Worm (Caenorhabditis elegans): ENCODE results near the gene Y25C1A.6.

The Y25C1A.6 gene

ce11 chrII:3062222-3062621 is 1.3 kb downstream of the Y25C1A.6 start (continued):
- TF ChIP-seq unc-55 (GFP tag; optimal IDR thresholded peaks at IDR 0.05) (no peak), nhr-237 (tag; optimal IDR thresholded peaks at IDR 0.05) (no peak), zag-1 (tag; optimal IDR thresholded peaks at IDR 0.05) (no peak), sma-3 (GFP tag; optimal IDR thresholded peaks at IDR 0.05) (peak; percentile 45), lin-13 (GFP tag; optimal IDR thresholded peaks at IDR 0.05) (no peak), crh-2 (tag; optimal IDR thresholded peaks at IDR 0.05) (peak; percentile 71), mab-5 (tag; optimal IDR thresholded peaks at IDR 0.05) (no peak), egl-27 (tag; optimal IDR thresholded peaks at IDR 0.05) (no peak), lin-11 (tag; optimal IDR thresholded peaks at IDR 0.05) (no peak), ama-1 (optimal IDR thresholded peaks at IDR 0.05) (no peak)

ce11 chrII:3062876-3063275 is 2.0 kb downstream of the Y25C1A.6 start:
- TF ChIP-seq crh-2 (tag; optimal IDR thresholded peaks at IDR 0.05) (no peak), ceh-16 (tag; optimal IDR thresholded peaks at IDR 0.05) (no peak), C34F6.9 (tag; optimal IDR thresholded peaks at IDR 0.05) (no peak)

DNA sequence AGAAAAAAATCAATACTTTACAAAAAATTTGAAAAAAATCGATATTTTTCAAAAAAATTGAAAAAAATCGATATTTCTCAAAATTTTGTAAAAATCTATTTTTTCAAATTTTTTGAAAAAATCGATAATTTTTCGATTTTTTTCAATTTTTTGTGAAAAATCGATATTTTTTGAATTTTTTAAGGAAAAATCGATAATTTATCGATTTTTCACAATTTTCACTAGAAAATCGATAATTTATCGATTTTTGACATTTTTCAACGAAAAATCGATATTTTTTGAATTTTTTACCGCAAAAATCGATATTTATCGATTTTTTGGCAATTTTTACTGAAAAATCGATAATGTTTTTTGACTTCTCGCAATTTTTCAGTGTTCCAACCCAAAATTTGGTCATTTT is 2.5 kb downstream of the Y25C1A.6 start:
- no peak for TF ChIP-seq lin-13 (GFP tag; optimal IDR thresholded peaks at IDR 0.05)
- no peak for TF ChIP-seq elt-1 (tag; optimal IDR thresholded peaks at IDR 0.05)
- no peak for TF ChIP-seq nhr-21 (tag; optimal IDR thresholded peaks at IDR 0.05)

DNA sequence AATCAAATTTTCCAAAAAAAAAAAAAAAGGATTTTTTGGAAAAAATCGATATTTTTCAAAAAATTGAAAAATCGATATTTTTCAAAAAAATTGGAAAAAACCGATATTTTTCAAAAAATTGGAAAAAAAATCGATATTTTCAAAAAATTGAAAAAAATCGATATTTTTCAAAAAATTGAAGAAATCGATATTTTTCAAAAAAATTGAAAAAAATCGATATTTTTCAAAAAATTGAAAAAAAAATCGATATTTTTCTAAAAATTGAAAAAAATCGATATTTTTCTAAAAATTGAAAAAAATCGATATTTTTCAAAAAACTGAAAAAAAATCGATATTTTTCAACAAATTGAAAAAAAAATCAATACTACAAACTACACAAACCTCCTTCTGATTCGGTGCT is 3.1 kb downstream of the Y25C1A.6 start:
- no peak for TF ChIP-seq sma-9 (GFP tag; optimal IDR thresholded peaks at IDR 0.05)
- no peak for TF ChIP-seq sma-9 (tag; optimal IDR thresholded peaks at IDR 0.05)
- no peak for TF ChIP-seq F13H6.1 (tag; optimal IDR thresholded peaks at IDR 0.05)
- no peak for TF ChIP-seq ztf-1 (GFP tag; conservative IDR thresholded peaks at IDR 0.05)
- no peak for TF ChIP-seq aly-2 (tag; optimal IDR thresholded peaks at IDR 0.05)
- TF ChIP-seq nhr-129 (tag; optimal IDR thresholded peaks at IDR 0.05), result no peak
- TF ChIP-seq nhr-77 (tag; optimal IDR thresholded peaks at IDR 0.05), result no peak
- TF ChIP-seq ama-1 (optimal IDR thresholded peaks at IDR 0.05), result no peak

DNA sequence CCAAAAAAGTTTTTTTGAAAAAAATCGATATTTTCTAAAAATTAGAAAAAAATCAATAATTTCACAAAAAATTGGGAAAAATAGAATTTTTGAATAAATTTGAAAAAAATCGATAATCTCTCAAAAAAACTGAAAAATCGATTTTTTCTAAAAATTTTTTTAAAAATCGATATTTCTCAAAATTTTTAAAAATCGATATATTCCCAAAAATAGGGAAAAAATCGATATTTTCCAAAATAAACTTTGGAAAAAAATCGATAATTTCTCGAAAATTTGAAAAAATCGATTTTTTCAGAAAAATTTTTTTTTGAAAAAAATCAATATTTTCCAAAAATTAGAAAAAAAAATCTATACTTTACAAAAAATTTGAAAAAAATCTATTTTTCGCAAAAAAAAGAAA is 3.7 kb downstream of the Y25C1A.6 start:
- TF ChIP-seq ceh-16 (tag; optimal IDR thresholded peaks at IDR 0.05) (no peak), fos-1 (tag; optimal IDR thresholded peaks at IDR 0.05) (no peak)

ce11 chrII:3065086-3065485 is 4.2 kb downstream of the Y25C1A.6 start:
- TF ChIP-seq ama-1 (optimal IDR thresholded peaks at IDR 0.05), result no peak
- TF ChIP-seq peb-1 (tag; optimal IDR thresholded peaks at IDR 0.05), result no peak
- no peak for TF ChIP-seq skn-1 (tag; optimal IDR thresholded peaks at IDR 0.05)
- no peak for TF ChIP-seq ceh-16 (tag; optimal IDR thresholded peaks at IDR 0.05)
- no peak for TF ChIP-seq lin-11 (tag; optimal IDR thresholded peaks at IDR 0.05)
- no peak for TF ChIP-seq mdl-1 (tag; optimal IDR thresholded peaks at IDR 0.05)
- no peak for TF ChIP-seq elt-3 (tag; optimal IDR thresholded peaks at IDR 0.05)
- no peak for TF ChIP-seq lin-39 (tag; optimal IDR thresholded peaks at IDR 0.05)
- no peak for TF ChIP-seq nhr-11 (tag; optimal IDR thresholded peaks at IDR 0.05)
- no peak for TF ChIP-seq unc-55 (GFP tag; optimal IDR thresholded peaks at IDR 0.05)
- TF ChIP-seq ceh-82 (tag; optimal IDR thresholded peaks at IDR 0.05), result no peak
- no peak for TF ChIP-seq zag-1 (tag; optimal IDR thresholded peaks at IDR 0.05)

DNA sequence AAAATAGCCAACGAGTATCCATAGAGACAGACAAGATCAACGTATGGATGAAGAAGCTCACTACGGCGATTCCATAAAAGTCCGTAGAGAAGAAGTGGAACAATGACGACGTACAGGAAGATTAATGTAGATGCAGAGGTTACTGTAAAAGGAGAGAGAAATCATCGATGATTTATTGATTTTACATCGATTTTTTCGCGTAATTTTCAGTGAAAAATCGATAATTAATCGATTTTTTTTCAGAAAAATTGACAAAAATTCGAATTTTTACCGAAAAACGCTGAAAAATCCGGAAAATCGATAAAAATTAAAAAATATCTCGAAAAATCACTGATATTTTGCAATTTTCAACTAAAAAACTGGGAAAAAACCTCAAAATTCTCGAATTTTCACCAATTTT is 5.5 kb downstream of the Y25C1A.6 start:
- TF ChIP-seq mdl-1 (tag; optimal IDR thresholded peaks at IDR 0.05) (no peak), ama-1 (optimal IDR thresholded peaks at IDR 0.05) (no peak), R02D3.7 (tag; optimal IDR thresholded peaks at IDR 0.05) (no peak), gmeb-1 (tag; optimal IDR thresholded peaks at IDR 0.05) (no peak), mbf-1 (tag; optimal IDR thresholded peaks at IDR 0.05) (no peak), sma-3 (GFP tag; optimal IDR thresholded peaks at IDR 0.05) (no peak), ztf-4 (tag; optimal IDR thresholded peaks at IDR 0.05) (no peak), unc-39 (tag; optimal IDR thresholded peaks at IDR 0.05) (no peak), nhr-237 (tag; optimal IDR thresholded peaks at IDR 0.05) (no peak), nhr-129 (tag; optimal IDR thresholded peaks at IDR 0.05) (no peak), nhr-10 (tag; optimal IDR thresholded peaks at IDR 0.05) (no peak), nhr-23 (tag; optimal IDR thresholded peaks at IDR 0.05) (no peak), blmp-1 (tag; optimal IDR thresholded peaks at IDR 0.05; ENCODE audit: insufficient read depth) (no peak), aly-2 (tag; optimal IDR thresholded peaks at IDR 0.05) (no peak), Y55F3AM.14 (GFP tag; optimal IDR thresholded peaks at IDR 0.05) (no peak)

Data from whole organism, L2 larva.